Fruit fly (Drosophila melanogaster): ENCODE results near the gene tim.
A peak's percentile ranks its signal among the peaks of the same experiment; 100 is the strongest.

Gene tim

DNA sequence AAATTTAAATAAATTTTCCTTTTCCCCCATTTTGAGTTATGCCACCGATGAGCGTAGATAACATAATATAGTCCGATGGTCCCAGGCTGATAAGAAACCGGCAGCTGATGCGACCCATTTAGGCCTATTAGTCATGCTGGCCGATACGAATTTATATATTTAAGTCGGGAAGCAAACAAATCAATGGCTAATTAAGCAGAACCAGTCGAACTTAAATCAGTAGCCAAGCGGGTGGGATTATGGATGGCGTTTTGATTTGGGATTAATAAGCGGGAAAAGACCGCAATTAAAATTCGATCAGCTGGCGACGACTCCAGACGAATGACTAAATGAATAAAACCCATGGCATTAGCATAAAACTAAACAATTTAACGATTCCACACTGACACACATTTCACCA lies 49.0 kb upstream of the tim start (continued):
- TF ChIP-seq salm (tag; optimal IDR thresholded peaks at IDR 0.05) (no peak), CG7928 (GFP tag; optimal IDR thresholded peaks at IDR 0.05) (no peak), vvl (GFP tag; IDR thresholded peaks at IDR 0.05) (peak; percentile 59; the same call in 1 of the 2 replicates), ssp (GFP tag; IDR thresholded peaks at IDR 0.05) (no peak), fru (optimal IDR thresholded peaks at IDR 0.05) (no peak), ftz-f1 (GFP tag; optimal IDR thresholded peaks at IDR 0.05) (no peak), CG34422 (GFP tag; IDR thresholded peaks at IDR 0.05) (no peak)

DNA sequence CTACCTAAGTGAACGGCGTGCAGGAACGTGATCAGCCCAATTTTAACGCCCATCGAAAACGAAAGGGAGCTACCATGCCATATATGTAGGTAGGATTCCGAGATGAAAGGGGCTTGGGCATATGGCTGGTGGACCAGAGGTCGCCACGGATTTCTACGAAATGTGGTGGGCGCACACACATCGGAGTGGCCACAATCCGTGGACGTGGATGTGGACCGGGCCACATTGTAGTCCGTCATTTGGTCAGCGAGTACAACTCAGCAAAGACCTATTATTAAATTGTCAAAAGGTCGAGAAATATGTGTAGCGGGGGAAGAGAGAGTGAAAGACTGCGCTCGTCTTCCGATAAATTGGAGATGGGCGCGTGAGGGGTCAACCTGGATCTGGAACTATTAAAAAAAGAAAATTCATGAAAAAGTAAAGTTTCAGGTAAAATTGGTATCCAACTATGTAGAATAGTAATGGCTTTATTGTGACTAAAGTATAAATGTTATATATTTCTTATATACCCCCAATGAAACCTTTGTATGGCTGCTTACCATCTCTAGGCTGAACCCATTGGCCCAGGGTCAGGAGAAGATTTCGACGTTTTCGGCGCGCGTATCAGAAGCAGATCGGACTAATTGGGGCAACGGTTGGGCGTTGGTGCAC lies 47.6 kb upstream of the tim start:
- 0 out of 2 replicates have a peak, but pooled peaks have one; percentile 17 for TF ChIP-seq CG14667 (GFP tag; IDR thresholded peaks at IDR 0.05)
- TF ChIP-seq Dll (GFP tag; IDR thresholded peaks at IDR 0.05; ENCODE audit: partially characterized antibody): peak; percentile 74
- TF ChIP-seq p53 (GFP tag; optimal IDR thresholded peaks at IDR 0.05): no peak
- no peak for TF ChIP-seq Hr3 (GFP tag; optimal IDR thresholded peaks at IDR 0.05)
- TF ChIP-seq vnd (GFP tag; IDR thresholded peaks at IDR 0.05; ENCODE audit: partially characterized antibody): no peak
- TF ChIP-seq Bdp1 (GFP tag; optimal IDR thresholded peaks at IDR 0.05): no peak
- TF ChIP-seq gfzf (GFP tag; optimal IDR thresholded peaks at IDR 0.05): no peak
- TF ChIP-seq GATAe (GFP tag; conservative IDR thresholded peaks at IDR 0.05): no peak
- peak; percentile 64 for TF ChIP-seq Scr (GFP tag; IDR thresholded peaks at IDR 0.05; ENCODE audit: partially characterized antibody)
- peak; percentile 27 for TF ChIP-seq CG1233 (GFP tag; optimal IDR thresholded peaks at IDR 0.05)
- TF ChIP-seq bowl (GFP tag; IDR thresholded peaks at IDR 0.05): no peak
- TF ChIP-seq CG15601 (tag; optimal IDR thresholded peaks at IDR 0.05): peak; percentile 13
- TF ChIP-seq Sox100B (GFP tag; optimal IDR thresholded peaks at IDR 0.05): no peak
- TF ChIP-seq CG15073 (GFP tag; optimal IDR thresholded peaks at IDR 0.05): no peak
- TF ChIP-seq Trl (optimal IDR thresholded peaks at IDR 0.05): no peak
- TF ChIP-seq Trl (GFP tag; optimal IDR thresholded peaks at IDR 0.05): no peak
- TF ChIP-seq CG1647 (GFP tag; optimal IDR thresholded peaks at IDR 0.05): no peak
- TF ChIP-seq dm (GFP tag; optimal IDR thresholded peaks at IDR 0.05): no peak
- no peak for TF ChIP-seq ab (GFP tag; optimal IDR thresholded peaks at IDR 0.05)
- TF ChIP-seq NFAT (GFP tag; IDR thresholded peaks at IDR 0.05): no peak
- TF ChIP-seq CG3847 (GFP tag; IDR thresholded peaks at IDR 0.05): no peak
- no peak for TF ChIP-seq CG7963 (GFP tag; IDR thresholded peaks at IDR 0.05; ENCODE audit: partially characterized antibody)
- peak; percentile 26; the same call in 1 of the 2 replicates for TF ChIP-seq amos (GFP tag; IDR thresholded peaks at IDR 0.05; ENCODE audit: partially characterized antibody)
- no peak for TF ChIP-seq Ets97D (GFP tag; optimal IDR thresholded peaks at IDR 0.05)
- TF ChIP-seq CG8765 (GFP tag; IDR thresholded peaks at IDR 0.05): peak; percentile 44; the same call in 1 of the 2 replicates
- no peak for TF ChIP-seq CG9609 (GFP tag; optimal IDR thresholded peaks at IDR 0.05)
- TF ChIP-seq knrl (GFP tag; IDR thresholded peaks at IDR 0.05; ENCODE audit: partially characterized antibody): peak; percentile 50; the same call in 2 of the 3 replicates
- no peak for TF ChIP-seq org-1 (GFP tag; optimal IDR thresholded peaks at IDR 0.05)
- no peak for TF ChIP-seq CG5953 (GFP tag; IDR thresholded peaks at IDR 0.05)
- TF ChIP-seq CG4282 (GFP tag; optimal IDR thresholded peaks at IDR 0.05): no peak
- no peak for TF ChIP-seq Oaz (GFP tag; IDR thresholded peaks at IDR 0.05)
- no peak for TF ChIP-seq tio (GFP tag; optimal IDR thresholded peaks at IDR 0.05)
- peak; percentile 57; the same call in 1 of the 3 replicates for TF ChIP-seq H15 (GFP tag; IDR thresholded peaks at IDR 0.05)
- TF ChIP-seq HLH4C (GFP tag; IDR thresholded peaks at IDR 0.05; ENCODE audit: partially characterized antibody): no peak
- TF ChIP-seq CG13424 (tag; optimal IDR thresholded peaks at IDR 0.05): peak; percentile 16
- no peak for TF ChIP-seq CG2120 (GFP tag; optimal IDR thresholded peaks at IDR 0.05)
- no peak for TF ChIP-seq slp2 (GFP tag; optimal IDR thresholded peaks at IDR 0.05)
- no peak for TF ChIP-seq Antp (GFP tag; optimal IDR thresholded peaks at IDR 0.05)
- TF ChIP-seq H2.0 (GFP tag; IDR thresholded peaks at IDR 0.05): no peak
- no peak for TF ChIP-seq Hey (tag; optimal IDR thresholded peaks at IDR 0.05)
- TF ChIP-seq crol (GFP tag; IDR thresholded peaks at IDR 0.05): no peak
- TF ChIP-seq CG31441 (GFP tag; IDR thresholded peaks at IDR 0.05): peak; percentile 40; the same call in 1 of the 2 replicates
- peak; percentile 24 for TF ChIP-seq CG12391 (tag; optimal IDR thresholded peaks at IDR 0.05)
